Fruit fly (Drosophila melanogaster) whole organism, prepupa: Measurements from ENCODE around the gene NPF.

Source experiments
- CG11762 ChIP-seq: fragments of 200-800 bp; sonication (Bioruptor generic); optimal IDR thresholded peaks from 3 replicates; lab custom pipeline; 2016; ENCODE audit warnings: missing biosample characterization, missing genetic modification characterization; ENCODE audit not compliant: insufficient read depth
- CG11902 ChIP-seq: fragments of 200-800 bp; sonication (Bioruptor generic); optimal IDR thresholded peaks from 3 replicates; lab custom pipeline; 2016; ENCODE audit warnings: missing biosample characterization, missing genetic modification characterization
- CG15336 ChIP-seq: fragments of 200-800 bp; sonication (Bioruptor generic); IDR thresholded peaks from 2 replicates; pipeline ENCODE4 v1.3.6; 2022; ENCODE audit warnings: missing biosample characterization, missing genetic modification characterization
- CG16779 ChIP-seq: fragments of 200-800 bp; sonication (Bioruptor generic); optimal IDR thresholded peaks from 3 replicates; lab custom pipeline; 2017; ENCODE audit warnings: missing biosample characterization, mild to moderate bottlenecking, missing genetic modification characterization
- CG6163 ChIP-seq: fragments of 200-800 bp; sonication (Bioruptor generic); IDR thresholded peaks from 3 replicates; pipeline ENCODE4 v1.3.6; 2022; ENCODE audit warnings: missing biosample characterization, missing genetic modification characterization
- CG6808 ChIP-seq: fragments of 200-800 bp; sonication (Bioruptor generic); optimal IDR thresholded peaks from 3 replicates; lab custom pipeline; 2017; ENCODE audit warnings: missing biosample characterization, missing genetic modification characterization, mild to moderate bottlenecking, moderate library complexity, missing genetic modification reagents
- CG7368 ChIP-seq: fragments of 200-800 bp; sonication (Bioruptor generic); optimal IDR thresholded peaks from 3 replicates; lab custom pipeline; 2016; ENCODE audit warnings: missing biosample characterization, missing genetic modification characterization
- Gug ChIP-seq: fragments of 200-800 bp; sonication (Bioruptor generic); IDR thresholded peaks from 2 replicates; pipeline ENCODE4 v1.3.6; 2022; ENCODE audit warnings: missing biosample characterization, missing genetic modification characterization
- Lpt ChIP-seq: fragments of 200-800 bp; sonication (Bioruptor generic); optimal IDR thresholded peaks from 3 replicates; lab custom pipeline; 2016; ENCODE audit warnings: missing biosample characterization, missing genetic modification characterization
- ss ChIP-seq, 2 experiments: fragments of 200-800 bp; sonication (Bioruptor generic); optimal IDR thresholded peaks; 2 replicates in 1 of 2; 3 replicates in 1 of 2; lab custom pipeline; 2017 to 2018; ENCODE audit warnings: mild to moderate bottlenecking in 2 of 2, missing biosample characterization in 2 of 2, missing genetic modification characterization in 2 of 2, moderate library complexity in 1 of 2
- topi ChIP-seq: fragments of 200-800 bp; sonication (Bioruptor generic); optimal IDR thresholded peaks from 3 replicates; lab custom pipeline; 2016; ENCODE audit warnings: missing biosample characterization, missing genetic modification characterization

DNA sequence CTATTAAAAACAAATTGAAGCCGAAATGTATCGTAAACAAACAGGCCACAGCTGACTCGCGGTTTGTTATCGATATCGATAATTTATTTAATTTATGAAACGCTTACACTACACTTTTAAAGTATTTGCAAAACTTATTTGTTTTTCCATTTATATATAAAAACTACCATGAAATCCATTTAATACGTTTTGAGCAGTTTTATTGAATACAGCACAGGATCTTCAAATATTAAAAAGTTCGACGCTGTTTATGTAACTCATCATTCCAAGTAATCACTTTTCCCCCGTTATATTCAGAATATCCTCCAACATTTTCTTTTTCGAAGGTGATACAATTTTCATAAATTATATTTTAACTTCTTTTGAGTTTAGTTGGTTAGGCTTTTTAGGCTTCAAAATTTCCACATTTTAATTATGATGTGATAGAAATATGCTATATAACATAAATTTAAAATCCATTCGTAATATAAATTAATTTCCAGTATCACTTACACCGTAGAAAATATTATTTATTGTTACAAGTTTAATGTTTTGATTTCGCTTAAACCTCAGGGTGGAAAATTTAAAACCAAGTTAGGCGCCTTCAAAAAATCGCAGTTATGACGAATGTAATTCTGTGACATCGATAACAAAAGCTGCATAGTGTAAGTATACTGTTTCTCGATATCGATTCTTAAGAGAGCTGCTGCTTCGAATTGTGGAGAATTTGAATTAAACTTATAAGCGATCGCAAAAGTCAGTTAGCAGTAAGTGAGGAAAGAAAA, 38.1 kb downstream of the NPF start, which contains the start of the genes CG10324 and CCT3:
- TF ChIP-seq CG15336 (GFP tag; lab: Robert Waterston, UW) (peak; percentile 45), CG11902 (GFP tag; lab: Kevin White, UChicago) (peak; percentile 39), CG7368 (GFP tag; lab: Kevin White, UChicago) (no peak), CG11762 (GFP tag; lab: Kevin White, UChicago) (peak; percentile 53), Gug (GFP tag; lab: Robert Waterston, UW) (peak; percentile 56), CG6163 (GFP tag; lab: Robert Waterston, UW) (no peak; the same call in 1 of the 3 replicates), Lpt (GFP tag; lab: Kevin White, UChicago) (no peak), topi (GFP tag; lab: Kevin White, UChicago) (peak; percentile 68), ss (GFP tag; optimal IDR thresholded peaks at IDR 0.05; lab: Kevin White, UChicago) (peak in 1 of 2 experiments; percentile 0), CG6808 (GFP tag; lab: Kevin White, UChicago) (no peak), CG16779 (tag; lab: Kevin White, UChicago) (no peak)
